Worm (Caenorhabditis elegans): ENCODE measurements around the gene C38H2.3.

The C38H2.3 gene

ce11 chrIII:10341758-10342157 is 44.6 kb downstream of the C38H2.3 start, which contains the start of gene tbx-9:
tbx-9 (minus strand) TSS chrIII:10341858.
- TF ChIP-seq elt-2 (tag; optimal IDR thresholded peaks at IDR 0.05), result no peak
- no peak for TF ChIP-seq ceh-82 (tag; optimal IDR thresholded peaks at IDR 0.05)
- no peak for TF ChIP-seq skn-1 (tag; optimal IDR thresholded peaks at IDR 0.05)
- no peak for TF ChIP-seq egl-27 (tag; optimal IDR thresholded peaks at IDR 0.05)
- TF ChIP-seq nhr-67 (tag; optimal IDR thresholded peaks at IDR 0.05), result no peak
- no peak for TF ChIP-seq pqm-1 (tag; optimal IDR thresholded peaks at IDR 0.05)
- TF ChIP-seq jun-1 (tag; optimal IDR thresholded peaks at IDR 0.05), result no peak
- no peak for TF ChIP-seq egl-5 (tag; optimal IDR thresholded peaks at IDR 0.05)
- no peak for TF ChIP-seq elt-3 (tag; optimal IDR thresholded peaks at IDR 0.05)
- TF ChIP-seq snpc-4 (tag; optimal IDR thresholded peaks at IDR 0.05), result no peak
- no peak for TF ChIP-seq tbx-2 (tag; optimal IDR thresholded peaks at IDR 0.05)
- TF ChIP-seq ceh-16 (tag; optimal IDR thresholded peaks at IDR 0.05), result no peak

ce11 chrIII:10339949-10340348 is 46.4 kb downstream of the C38H2.3 start:
- TF ChIP-seq unc-62 (GFP tag; optimal IDR thresholded peaks at IDR 0.05) (no peak), ceh-16 (tag; optimal IDR thresholded peaks at IDR 0.05) (no peak), fos-1 (tag; optimal IDR thresholded peaks at IDR 0.05) (no peak), ceh-82 (tag; optimal IDR thresholded peaks at IDR 0.05) (no peak), egl-27 (tag; optimal IDR thresholded peaks at IDR 0.05) (no peak)

- TF ChIP-seq nhr-12 (tag; optimal IDR thresholded peaks at IDR 0.05), result no peak
- TF ChIP-seq snpc-4 (tag; optimal IDR thresholded peaks at IDR 0.05), result no peak
- no peak for TF ChIP-seq ztf-4 (tag; optimal IDR thresholded peaks at IDR 0.05)
- no peak for TF ChIP-seq mml-1 (tag; optimal IDR thresholded peaks at IDR 0.05)
- TF ChIP-seq nhr-237 (tag; optimal IDR thresholded peaks at IDR 0.05), result no peak
- TF ChIP-seq mdl-1 (tag; optimal IDR thresholded peaks at IDR 0.05), result no peak
- TF ChIP-seq tbx-2 (tag; optimal IDR thresholded peaks at IDR 0.05), result no peak
- TF ChIP-seq nhr-23 (tag; optimal IDR thresholded peaks at IDR 0.05), result no peak
- TF ChIP-seq lin-15B (tag; optimal IDR thresholded peaks at IDR 0.05), result no peak
- no peak for TF ChIP-seq zag-1 (tag; optimal IDR thresholded peaks at IDR 0.05)
- peak; percentile 39 for TF ChIP-seq nhr-25 (tag; optimal IDR thresholded peaks at IDR 0.05)
- TF ChIP-seq egl-5 (tag; optimal IDR thresholded peaks at IDR 0.05), result no peak
- peak; percentile 34 for TF ChIP-seq ceh-28 (tag; optimal IDR thresholded peaks at IDR 0.05)
- no peak for TF ChIP-seq ztf-11 (tag; optimal IDR thresholded peaks at IDR 0.05)
- no peak for TF ChIP-seq pqm-1 (tag; optimal IDR thresholded peaks at IDR 0.05)
- TF ChIP-seq ama-1 (optimal IDR thresholded peaks at IDR 0.05), result peak; percentile 66
- TF ChIP-seq ZK546.5 (tag; optimal IDR thresholded peaks at IDR 0.05), result no peak
- no peak for TF ChIP-seq sea-2 (GFP tag; optimal IDR thresholded peaks at IDR 0.05)
- no peak for TF ChIP-seq fos-1 (tag; optimal IDR thresholded peaks at IDR 0.05)
- peak; percentile 19 for TF ChIP-seq R02D3.7 (tag; optimal IDR thresholded peaks at IDR 0.05)
- no peak for TF ChIP-seq nfya-1 (tag; optimal IDR thresholded peaks at IDR 0.05; ENCODE audit: insufficient read depth)
Measured at ce11 chrIII:10338992-10339852, 47.2 kb downstream of the C38H2.3 start.

ce11 chrIII:10337508-10338166 is 48.7 kb downstream of the C38H2.3 start, which contains the start of gene ttr-15:
ttr-15 (plus strand) TSS chrIII:10337847.
- TF ChIP-seq R02D3.7 (tag; optimal IDR thresholded peaks at IDR 0.05) (no peak), sea-2 (GFP tag; optimal IDR thresholded peaks at IDR 0.05) (no peak), nhr-43 (tag; optimal IDR thresholded peaks at IDR 0.05; ENCODE audit: poor library complexity, severe bottlenecking) (peak; percentile 61), jun-1 (tag; optimal IDR thresholded peaks at IDR 0.05) (peak; percentile 48), elt-3 (tag; optimal IDR thresholded peaks at IDR 0.05) (no peak), snpc-4 (tag; optimal IDR thresholded peaks at IDR 0.05) (no peak), elt-1 (tag; optimal IDR thresholded peaks at IDR 0.05) (peak; percentile 43), fkh-2 (tag; optimal IDR thresholded peaks at IDR 0.05) (no peak), ama-1 (optimal IDR thresholded peaks at IDR 0.05) (no peak), nhr-67 (tag; optimal IDR thresholded peaks at IDR 0.05) (no peak), ceh-9 (tag; optimal IDR thresholded peaks at IDR 0.05) (no peak), nhr-12 (tag; optimal IDR thresholded peaks at IDR 0.05) (no peak), fkh-10 (GFP tag; optimal IDR thresholded peaks at IDR 0.05) (no peak), nhr-25 (tag; optimal IDR thresholded peaks at IDR 0.05) (peak; percentile 51), nhr-23 (tag; optimal IDR thresholded peaks at IDR 0.05) (peak; percentile 27), ceh-28 (tag; optimal IDR thresholded peaks at IDR 0.05) (peak; percentile 27), lin-15B (tag; optimal IDR thresholded peaks at IDR 0.05) (no peak), ceh-82 (tag; optimal IDR thresholded peaks at IDR 0.05) (no peak), nhr-11 (tag; optimal IDR thresholded peaks at IDR 0.05) (no peak), nhr-77 (tag; optimal IDR thresholded peaks at IDR 0.05) (no peak), nhr-237 (tag; optimal IDR thresholded peaks at IDR 0.05) (no peak), daf-12 (tag; optimal IDR thresholded peaks at IDR 0.05) (no peak), tbx-2 (tag; optimal IDR thresholded peaks at IDR 0.05) (no peak), skn-1 (tag; optimal IDR thresholded peaks at IDR 0.05) (no peak), lin-39 (tag; optimal IDR thresholded peaks at IDR 0.05) (no peak), nhr-28 (tag; optimal IDR thresholded peaks at IDR 0.05) (no peak), ZK546.5 (tag; optimal IDR thresholded peaks at IDR 0.05) (no peak)
